Fruit fly (Drosophila melanogaster) whole organism, embryonic: ENCODE results near the gene CG3984.

Source experiments
- CG10209 ChIP-seq: fragments of 200-800 bp; sonication (Bioruptor generic); optimal IDR thresholded peaks from 3 replicates; lab custom pipeline; 2017; ENCODE audit warnings: missing biosample characterization, mild to moderate bottlenecking, missing genetic modification characterization, missing genetic modification reagents
- CG1024 ChIP-seq: fragments of 200-800 bp; sonication (Bioruptor generic); IDR thresholded peaks from 2 replicates; pipeline ENCODE4 v1.3.6; 2022; ENCODE audit warnings: missing biosample characterization, missing genetic modification characterization
- CG13287 ChIP-seq: fragments of 200-800 bp; sonication (Bioruptor generic); IDR thresholded peaks from 2 replicates; pipeline ENCODE4 v1.3.6; 2022; ENCODE audit warnings: missing biosample characterization, missing genetic modification characterization; ENCODE audit not compliant: partially characterized antibody
- CG14667 ChIP-seq: fragments of 200-800 bp; sonication (Bioruptor generic); IDR thresholded peaks from 2 replicates; pipeline ENCODE4 v1.3.6; 2022; ENCODE audit warnings: missing biosample characterization, missing genetic modification characterization
- CG1529 ChIP-seq: fragments of 200-800 bp; sonication (Bioruptor generic); optimal IDR thresholded peaks from 3 replicates; lab custom pipeline; 2018; ENCODE audit warnings: missing biosample characterization, missing genetic modification characterization
- CG1647 ChIP-seq: fragments of 200-800 bp; sonication (Bioruptor generic); optimal IDR thresholded peaks from 3 replicates; lab custom pipeline; 2016; ENCODE audit warnings: missing biosample characterization, missing genetic modification characterization
- CG2678 ChIP-seq: fragments of 200-800 bp; sonication (Bioruptor generic); optimal IDR thresholded peaks from 3 replicates; lab custom pipeline; 2019; ENCODE audit warnings: missing biosample characterization, mild to moderate bottlenecking, missing genetic modification characterization, moderate library complexity
- CG30403 ChIP-seq: fragments of 200-800 bp; sonication (Bioruptor generic); optimal IDR thresholded peaks from 3 replicates; lab custom pipeline; 2016; ENCODE audit warnings: missing biosample characterization, missing genetic modification characterization
- CG3726 ChIP-seq: fragments of 200-800 bp; sonication (Bioruptor generic); IDR thresholded peaks from 3 replicates; pipeline ENCODE4, ENCODE4 v1.3.6; 2022; ENCODE audit warnings: missing biosample characterization, missing genetic modification characterization
- CG4404 ChIP-seq: fragments of 200-800 bp; sonication (Bioruptor generic); IDR thresholded peaks from 2 replicates; pipeline ENCODE4 v1.3.6; 2022; ENCODE audit warnings: missing biosample characterization, missing genetic modification characterization
- CG4730 ChIP-seq: fragments of 200-800 bp; sonication (Bioruptor generic); IDR thresholded peaks from 2 replicates; pipeline ENCODE4 v1.3.6; 2022; ENCODE audit warnings: missing biosample characterization, missing genetic modification characterization
- CG4820 ChIP-seq: fragments of 200-800 bp; sonication (Bioruptor generic); optimal IDR thresholded peaks from 3 replicates; lab custom pipeline; 2016; ENCODE audit warnings: missing biosample characterization, missing genetic modification characterization
- CG6683 ChIP-seq: fragments of 200-800 bp; sonication (Bioruptor generic); optimal IDR thresholded peaks from 2 replicates; lab custom pipeline; 2017; ENCODE audit warnings: missing biosample characterization, mild to moderate bottlenecking, missing genetic modification characterization, missing genetic modification reagents
- CG7786 ChIP-seq: fragments of 200-800 bp; sonication (Bioruptor generic); optimal IDR thresholded peaks from 2 replicates; lab custom pipeline; 2016; ENCODE audit warnings: missing biosample characterization, missing genetic modification characterization
- CG7839 ChIP-seq: fragments of 200-800 bp; sonication (Bioruptor generic); optimal IDR thresholded peaks from 3 replicates; lab custom pipeline; 2018; ENCODE audit warnings: missing biosample characterization, mild to moderate bottlenecking, missing genetic modification characterization, moderate library complexity
- CG8359 ChIP-seq: fragments of 200-800 bp; sonication (Bioruptor generic); optimal IDR thresholded peaks from 2 replicates; lab custom pipeline; 2017; ENCODE audit warnings: missing biosample characterization, mild to moderate bottlenecking, missing genetic modification characterization, borderline replicate concordance
- CG9797 ChIP-seq: fragments of 200-800 bp; sonication (Bioruptor generic); optimal IDR thresholded peaks from 3 replicates; lab custom pipeline; 2018; ENCODE audit warnings: missing biosample characterization, mild to moderate bottlenecking, missing genetic modification characterization
- CG9817 ChIP-seq: fragments of 200-800 bp; sonication (Bioruptor generic); optimal IDR thresholded peaks from 2 replicates; lab custom pipeline; 2018; ENCODE audit warnings: missing biosample characterization, mild to moderate bottlenecking, missing genetic modification characterization, moderate library complexity
- Camta ChIP-seq: fragments of 200-800 bp; sonication (Bioruptor generic); optimal IDR thresholded peaks from 2 replicates; lab custom pipeline; 2016; ENCODE audit warnings: missing biosample characterization, missing genetic modification characterization
- CoRest ChIP-seq: fragments of 200-800 bp; sonication (Bioruptor generic); optimal IDR thresholded peaks from 3 replicates; lab custom pipeline; 2018; ENCODE audit warnings: missing biosample characterization, mild to moderate bottlenecking, missing genetic modification characterization, moderate library complexity
- D19A ChIP-seq: fragments of 200-800 bp; optimal IDR thresholded peaks from 3 replicates; lab custom pipeline; 2019; ENCODE audit warnings: missing biosample characterization, mild to moderate bottlenecking, missing genetic modification characterization, moderate library complexity
- Deaf1 ChIP-seq: fragments of 200-800 bp; optimal IDR thresholded peaks from 3 replicates; lab custom pipeline; 2019; ENCODE audit warnings: missing biosample characterization, mild to moderate bottlenecking, missing genetic modification characterization, moderate library complexity
- H15 ChIP-seq: fragments of 200-800 bp; sonication (Bioruptor generic); IDR thresholded peaks from 3 replicates; pipeline ENCODE4 v1.3.6; 2022; ENCODE audit warnings: missing biosample characterization, missing genetic modification characterization
- Hsf ChIP-seq: fragments of 200-800 bp; sonication (Bioruptor generic); optimal IDR thresholded peaks from 3 replicates; lab custom pipeline; 2016; ENCODE audit warnings: missing biosample characterization, missing genetic modification characterization
- Ravus ChIP-seq: fragments of 200-800 bp; sonication (Bioruptor generic); IDR thresholded peaks from 2 replicates; pipeline ENCODE4 v1.3.6; 2022; ENCODE audit warnings: missing biosample characterization, missing genetic modification characterization
- Xbp1 ChIP-seq: fragments of 200-800 bp; sonication (Bioruptor generic); optimal IDR thresholded peaks from 3 replicates; lab custom pipeline; 2016; ENCODE audit warnings: missing biosample characterization, mild to moderate bottlenecking, missing genetic modification characterization
- YL-1 ChIP-seq: fragments of 200-800 bp; sonication (Bioruptor generic); optimal IDR thresholded peaks from 3 replicates; lab custom pipeline; 2017; ENCODE audit warnings: missing biosample characterization, mild to moderate bottlenecking, missing genetic modification characterization
- al ChIP-seq: fragments of 200-800 bp; sonication (Bioruptor generic); IDR thresholded peaks from 2 replicates; pipeline ENCODE4 v1.3.6; 2022; ENCODE audit warnings: missing biosample characterization, missing genetic modification characterization
- ase ChIP-seq: fragments of 200-800 bp; sonication (Bioruptor generic); IDR thresholded peaks from 3 replicates; pipeline ENCODE4 v1.3.6; 2022; ENCODE audit warnings: missing biosample characterization, missing genetic modification characterization
- bcd ChIP-seq: fragments of 200-800 bp; sonication (Bioruptor generic); optimal IDR thresholded peaks from 2 replicates; lab custom pipeline; 2017; ENCODE audit warnings: missing biosample characterization, mild to moderate bottlenecking, missing genetic modification characterization
- br ChIP-seq: fragments of >200 bp; optimal IDR thresholded peaks from 2 replicates; lab custom pipeline; 2017
- btn ChIP-seq: fragments of 200-800 bp; sonication (Bioruptor generic); optimal IDR thresholded peaks from 2 replicates; lab custom pipeline; 2016; ENCODE audit warnings: missing biosample characterization, missing genetic modification characterization
- chinmo ChIP-seq: fragments of 200-800 bp; sonication (Bioruptor generic); IDR thresholded peaks from 4 replicates; pipeline ENCODE4 v1.3.6; 2022; ENCODE audit warnings: missing biosample characterization, missing genetic modification characterization; ENCODE audit not compliant: partially characterized antibody
- dmrt99B ChIP-seq: fragments of 200-800 bp; sonication (Bioruptor generic); optimal IDR thresholded peaks from 2 replicates; lab custom pipeline; 2018; ENCODE audit warnings: missing biosample characterization, mild to moderate bottlenecking, missing genetic modification characterization, moderate library complexity
- ems ChIP-seq: fragments of 200-800 bp; sonication (Bioruptor generic); optimal IDR thresholded peaks from 3 replicates; lab custom pipeline; 2016; ENCODE audit warnings: missing biosample characterization, missing genetic modification characterization
- gce ChIP-seq: fragments of 200-800 bp; sonication (Bioruptor generic); IDR thresholded peaks from 3 replicates; pipeline ENCODE4 v1.3.6; 2022; ENCODE audit warnings: missing biosample characterization, missing genetic modification characterization
- ham ChIP-seq: fragments of 200-800 bp; sonication (Bioruptor generic); IDR thresholded peaks from 2 replicates; pipeline ENCODE4 v1.3.6; 2022; ENCODE audit warnings: missing biosample characterization, missing genetic modification characterization
- klu ChIP-seq: fragments of 200-800 bp; sonication (Bioruptor generic); IDR thresholded peaks from 2 replicates; pipeline ENCODE4 v1.3.6; 2022; ENCODE audit warnings: missing biosample characterization, missing genetic modification characterization
- lbe ChIP-seq: fragments of 200-800 bp; sonication (Bioruptor generic); optimal IDR thresholded peaks from 2 replicates; lab custom pipeline; 2016; ENCODE audit warnings: missing biosample characterization, mild to moderate bottlenecking, missing genetic modification characterization
- mld ChIP-seq: fragments of 200-800 bp; sonication (Bioruptor generic); IDR thresholded peaks from 3 replicates; pipeline ENCODE4 v1.3.6; 2022; ENCODE audit warnings: missing biosample characterization, missing genetic modification characterization; ENCODE audit not compliant: partially characterized antibody
- nau ChIP-seq: fragments of 200-800 bp; sonication (Bioruptor generic); optimal IDR thresholded peaks from 3 replicates; lab custom pipeline; 2017; ENCODE audit warnings: missing biosample characterization, mild to moderate bottlenecking, missing genetic modification characterization, missing genetic modification reagents
- nmo ChIP-seq: fragments of 200-800 bp; sonication (Bioruptor generic); optimal IDR thresholded peaks from 2 replicates; lab custom pipeline; 2018; ENCODE audit warnings: missing biosample characterization, mild to moderate bottlenecking, missing genetic modification characterization, moderate library complexity
- org-1 ChIP-seq: fragments of 200-800 bp; sonication (Bioruptor generic); optimal IDR thresholded peaks from 2 replicates; lab custom pipeline; 2017; ENCODE audit warnings: missing biosample characterization, missing genetic modification characterization
- pb ChIP-seq: fragments of 200-800 bp; sonication (Bioruptor generic); optimal IDR thresholded peaks from 3 replicates; lab custom pipeline; 2016; ENCODE audit warnings: missing biosample characterization, missing genetic modification characterization
- pum ChIP-seq: fragments of 200-800 bp; sonication (Bioruptor generic); optimal IDR thresholded peaks from 2 replicates; lab custom pipeline; 2016; ENCODE audit warnings: missing biosample characterization, missing genetic modification characterization
- pzg ChIP-seq: fragments of 200-800 bp; sonication (Bioruptor generic); optimal IDR thresholded peaks from 3 replicates; lab custom pipeline; 2018; ENCODE audit warnings: missing biosample characterization, mild to moderate bottlenecking, missing genetic modification characterization, moderate library complexity
- scrt ChIP-seq: fragments of 200-800 bp; sonication (Bioruptor generic); optimal IDR thresholded peaks from 2 replicates; lab custom pipeline; 2018; ENCODE audit warnings: missing biosample characterization, mild to moderate bottlenecking, missing genetic modification characterization, moderate library complexity
- sd ChIP-seq: fragments of 200-800 bp; sonication (Bioruptor generic); optimal IDR thresholded peaks from 3 replicates; lab custom pipeline; 2018; ENCODE audit warnings: missing biosample characterization, mild to moderate bottlenecking, missing genetic modification characterization, moderate library complexity
- so ChIP-seq: fragments of 200-800 bp; sonication (Bioruptor generic); IDR thresholded peaks from 3 replicates; pipeline ENCODE4 v1.3.6; 2022; ENCODE audit warnings: missing biosample characterization, missing genetic modification characterization
- tll ChIP-seq, 2 experiments: fragments of 200-800 bp in 1 of 2; fragments of >200 bp in 1 of 2; sonication (Bioruptor generic) in 1 of 2; optimal IDR thresholded peaks; 2 replicates each; lab custom pipeline; 2017 to 2019; ENCODE audit warnings: missing biosample characterization in 2 of 2, missing genetic modification characterization in 2 of 2, mild to moderate bottlenecking in 1 of 2, moderate library complexity in 1 of 2
- twi ChIP-seq: fragments of 200-800 bp; optimal IDR thresholded peaks from 2 replicates; lab custom pipeline; 2019; ENCODE audit warnings: missing biosample characterization, mild to moderate bottlenecking, missing genetic modification characterization, moderate library complexity
- wdn ChIP-seq: fragments of 200-800 bp; sonication (Bioruptor generic); IDR thresholded peaks from 2 replicates; pipeline ENCODE4 v1.3.6; 2022; ENCODE audit warnings: missing biosample characterization, missing genetic modification characterization

The CG3984 gene

dm6 chr3R:15117765-15118164, 19.2 kb upstream of the CG3984 start:
- TF ChIP-seq Camta (GFP tag; lab: Kevin White, UChicago) (no peak), CG4730 (GFP tag; lab: Robert Waterston, UW) (no peak), wdn (GFP tag; lab: Robert Waterston, UW) (no peak), Ravus (GFP tag; lab: Robert Waterston, UW) (no peak), al (GFP tag; lab: Robert Waterston, UW) (no peak), CG7839 (peak; percentile 52), CG4820 (no peak), ham (GFP tag; lab: Robert Waterston, UW) (no peak), CG14667 (no peak), scrt (GFP tag; lab: Kevin White, UChicago) (peak; percentile 16), YL-1 (GFP tag; lab: Kevin White, UChicago) (no peak), CG2678 (peak; percentile 64), br (no peak), lbe (GFP tag; lab: Kevin White, UChicago) (no peak), Deaf1 (tag; lab: Kevin White, UChicago) (peak; percentile 30), H15 (GFP tag; lab: Robert Waterston, UW) (0 out of 3 replicates have a peak, but pooled peaks have one; percentile 30), CG6683 (GFP tag; lab: Kevin White, UChicago) (peak; percentile 17), tll (GFP tag; optimal IDR thresholded peaks at IDR 0.05; lab: Kevin White, UChicago) (no peak), CG13287 (GFP tag; lab: Robert Waterston, UW) (no peak), gce (GFP tag; lab: Robert Waterston, UW) (no peak), CG8359 (GFP tag; lab: Kevin White, UChicago) (no peak), twi (tag; lab: Kevin White, UChicago) (no peak), CG1024 (GFP tag; lab: Robert Waterston, UW) (no peak), pzg (GFP tag; lab: Kevin White, UChicago) (no peak), CG1529 (GFP tag; lab: Kevin White, UChicago) (no peak), CG9817 (tag; lab: Kevin White, UChicago) (no peak), CoRest (tag; lab: Kevin White, UChicago) (peak; percentile 25), CG30403 (GFP tag; lab: Kevin White, UChicago) (peak; percentile 44), ems (GFP tag; lab: Kevin White, UChicago) (no peak), pb (GFP tag; lab: Kevin White, UChicago) (no peak), dmrt99B (tag; lab: Kevin White, UChicago) (peak; percentile 74), Xbp1 (GFP tag; lab: Kevin White, UChicago) (peak; percentile 4), mld (GFP tag; lab: Robert Waterston, UW) (no peak), so (no peak), Hsf (GFP tag; lab: Kevin White, UChicago) (no peak), org-1 (GFP tag; lab: Kevin White, UChicago) (no peak), sd (tag; lab: Kevin White, UChicago) (peak; percentile 42), chinmo (no peak), btn (GFP tag; lab: Kevin White, UChicago) (no peak), pum (GFP tag; lab: Kevin White, UChicago) (no peak), CG4404 (GFP tag; lab: Robert Waterston, UW) (no peak), ase (GFP tag; lab: Robert Waterston, UW) (no peak), CG7786 (GFP tag; lab: Kevin White, UChicago) (no peak), bcd (GFP tag; lab: Kevin White, UChicago) (peak; percentile 4), klu (GFP tag; lab: Robert Waterston, UW) (no peak), D19A (tag; lab: Kevin White, UChicago) (peak; percentile 18), CG3726 (GFP tag; lab: Robert Waterston, UW) (no peak), nmo (GFP tag; lab: Kevin White, UChicago) (peak; percentile 44), CG9797 (GFP tag; lab: Kevin White, UChicago) (no peak), CG10209 (GFP tag; lab: Kevin White, UChicago) (no peak), CG1647 (GFP tag; lab: Kevin White, UChicago) (no peak), nau (peak; percentile 39)
